Fruit fly (Drosophila melanogaster) whole organism, embryonic: Measurements from ENCODE around the gene UQCR-6.4L.

Source experiments
- Adf1 ChIP-seq: fragments of 200-800 bp; sonication (Bioruptor generic); IDR thresholded peaks from 2 replicates; pipeline ENCODE4 v1.3.6; 2022; ENCODE audit warnings: missing biosample characterization, missing genetic modification characterization
- CG10209 ChIP-seq: fragments of 200-800 bp; sonication (Bioruptor generic); optimal IDR thresholded peaks from 3 replicates; lab custom pipeline; 2017; ENCODE audit warnings: missing biosample characterization, mild to moderate bottlenecking, missing genetic modification characterization, missing genetic modification reagents
- CG10431 ChIP-seq: fragments of 200-800 bp; sonication (Bioruptor generic); optimal IDR thresholded peaks from 3 replicates; lab custom pipeline; 2018; ENCODE audit warnings: missing biosample characterization, mild to moderate bottlenecking, missing genetic modification characterization
- CG11093 ChIP-seq: fragments of 200-800 bp; sonication (Bioruptor generic); IDR thresholded peaks from 3 replicates; pipeline ENCODE4 v1.3.6; 2022; ENCODE audit warnings: missing biosample characterization, missing genetic modification characterization
- CG11456 ChIP-seq: fragments of 200-800 bp; sonication (Bioruptor generic); IDR thresholded peaks from 3 replicates; pipeline ENCODE4 v1.3.6; 2022; ENCODE audit warnings: missing biosample characterization, missing genetic modification characterization
- CG1529 ChIP-seq: fragments of 200-800 bp; sonication (Bioruptor generic); optimal IDR thresholded peaks from 3 replicates; lab custom pipeline; 2018; ENCODE audit warnings: missing biosample characterization, missing genetic modification characterization
- CG17385 ChIP-seq: fragments of 200-800 bp; sonication (Bioruptor generic); optimal IDR thresholded peaks from 3 replicates; lab custom pipeline; 2018; ENCODE audit warnings: missing biosample characterization, mild to moderate bottlenecking, missing genetic modification characterization
- CG18619 ChIP-seq: fragments of 200-800 bp; sonication (Bioruptor generic); optimal IDR thresholded peaks from 3 replicates; lab custom pipeline; 2017; ENCODE audit warnings: missing biosample characterization, mild to moderate bottlenecking, missing genetic modification characterization
- CG2202 ChIP-seq: fragments of 200-800 bp; sonication (Bioruptor generic); optimal IDR thresholded peaks from 2 replicates; lab custom pipeline; 2018; ENCODE audit warnings: missing biosample characterization, mild to moderate bottlenecking, missing genetic modification characterization
- CG2889 ChIP-seq: fragments of 200-800 bp; sonication (Bioruptor generic); IDR thresholded peaks from 3 replicates; pipeline ENCODE4 v1.3.6; 2022; ENCODE audit warnings: missing biosample characterization, missing genetic modification characterization
- CG30020 ChIP-seq: fragments of 200-800 bp; optimal IDR thresholded peaks from 2 replicates; lab custom pipeline; 2019; ENCODE audit warnings: missing biosample characterization, mild to moderate bottlenecking, missing genetic modification characterization, moderate library complexity
- CG3065 ChIP-seq: fragments of 200-800 bp; sonication (Bioruptor generic); optimal IDR thresholded peaks from 2 replicates; lab custom pipeline; 2016; ENCODE audit warnings: missing biosample characterization, missing genetic modification characterization
- CG34224 ChIP-seq: fragments of 200-800 bp; sonication (Bioruptor generic); IDR thresholded peaks from 3 replicates; pipeline ENCODE4 v1.3.6; 2022; ENCODE audit warnings: missing biosample characterization, missing genetic modification characterization; ENCODE audit not compliant: partially characterized antibody
- CG34422 ChIP-seq: fragments of 200-800 bp; sonication (Bioruptor generic); IDR thresholded peaks from 3 replicates; pipeline ENCODE4 v1.3.6; 2022; ENCODE audit warnings: missing biosample characterization, missing genetic modification characterization
- CG4820 ChIP-seq: fragments of 200-800 bp; sonication (Bioruptor generic); optimal IDR thresholded peaks from 3 replicates; lab custom pipeline; 2016; ENCODE audit warnings: missing biosample characterization, missing genetic modification characterization
- CG5245 ChIP-seq: fragments of 200-800 bp; sonication (Bioruptor generic); optimal IDR thresholded peaks from 3 replicates; lab custom pipeline; 2016; ENCODE audit warnings: missing biosample characterization, missing genetic modification characterization
- CG8290 ChIP-seq, 3 experiments: fragments of 200-800 bp; sonication (Bioruptor generic); optimal IDR thresholded peaks; 2 replicates each; lab custom pipeline; 2016 to 2019; ENCODE audit warnings: missing biosample characterization in 3 of 3, missing genetic modification characterization in 3 of 3, mild to moderate bottlenecking in 2 of 3, moderate library complexity in 1 of 3
- CHES-1-like ChIP-seq: fragments of 200-800 bp; sonication (Bioruptor generic); optimal IDR thresholded peaks from 2 replicates; lab custom pipeline; 2016; ENCODE audit warnings: missing biosample characterization, missing genetic modification characterization
- Hmr ChIP-seq: fragments of 200-800 bp; sonication (Bioruptor generic); optimal IDR thresholded peaks from 3 replicates; lab custom pipeline; 2017; ENCODE audit warnings: mild to moderate bottlenecking, missing biosample characterization, missing genetic modification reagents, missing genetic modification characterization
- Lhr ChIP-seq: fragments of 200-800 bp; sonication (Bioruptor generic); optimal IDR thresholded peaks from 3 replicates; lab custom pipeline; 2017; ENCODE audit warnings: mild to moderate bottlenecking, missing biosample characterization, missing genetic modification reagents, missing genetic modification characterization
- NfI ChIP-seq: fragments of 200-800 bp; sonication (Bioruptor generic); optimal IDR thresholded peaks from 3 replicates; lab custom pipeline; 2018; ENCODE audit warnings: missing biosample characterization, mild to moderate bottlenecking, missing genetic modification characterization, moderate library complexity
- Sry-δ ChIP-seq: fragments of 200-800 bp; sonication (Bioruptor generic); optimal IDR thresholded peaks from 2 replicates; lab custom pipeline; 2016; ENCODE audit warnings: missing biosample characterization, missing genetic modification characterization
- TFAM ChIP-seq: fragments of 200-800 bp; sonication (Bioruptor generic); optimal IDR thresholded peaks from 2 replicates; lab custom pipeline; 2017; ENCODE audit warnings: missing biosample characterization, missing genetic modification characterization, inconsistent platforms
- Xrp1 ChIP-seq: fragments of 200-800 bp; sonication (Bioruptor generic); IDR thresholded peaks from 2 replicates; pipeline ENCODE4 v1.3.6; 2022; ENCODE audit warnings: missing biosample characterization, missing genetic modification characterization
- cato ChIP-seq: fragments of 200-800 bp; sonication (Bioruptor generic); optimal IDR thresholded peaks from 2 replicates; lab custom pipeline; 2016; ENCODE audit warnings: missing biosample characterization, missing genetic modification characterization, borderline replicate concordance
- dan ChIP-seq: fragments of 200-800 bp; sonication (Bioruptor generic); IDR thresholded peaks from 2 replicates; pipeline ENCODE4 v1.3.6; 2022; ENCODE audit warnings: missing biosample characterization, missing genetic modification characterization
- disco-r ChIP-seq: fragments of 200-800 bp; sonication (Bioruptor generic); optimal IDR thresholded peaks from 2 replicates; lab custom pipeline; 2016; ENCODE audit warnings: missing biosample characterization, missing genetic modification characterization
- dmrt99B ChIP-seq: fragments of 200-800 bp; sonication (Bioruptor generic); optimal IDR thresholded peaks from 2 replicates; lab custom pipeline; 2018; ENCODE audit warnings: missing biosample characterization, mild to moderate bottlenecking, missing genetic modification characterization, moderate library complexity
- fru ChIP-seq: fragments of >200 bp; optimal IDR thresholded peaks from 2 replicates; lab custom pipeline; 2017
- gsb-n ChIP-seq: fragments of 200-800 bp; sonication (Bioruptor generic); optimal IDR thresholded peaks from 3 replicates; lab custom pipeline; 2018; ENCODE audit warnings: missing biosample characterization, mild to moderate bottlenecking, missing genetic modification characterization
- hkb ChIP-seq, 2 experiments: fragments of 200-800 bp in 1 of 2; fragments of >200 bp in 1 of 2; sonication (Bioruptor generic) in 1 of 2; IDR thresholded peaks in 1 of 2; optimal IDR thresholded peaks in 1 of 2; 2 replicates each; pipeline versions ENCODE4 v1.3.6 to Lab custom; 2017 to 2022; ENCODE audit warnings: missing biosample characterization in 1 of 2, missing genetic modification characterization in 1 of 2
- odd ChIP-seq: fragments of 200-800 bp; sonication (Bioruptor generic); optimal IDR thresholded peaks from 2 replicates; lab custom pipeline; 2017; ENCODE audit warnings: missing biosample characterization, mild to moderate bottlenecking, missing genetic modification characterization
- row ChIP-seq: fragments of 200-800 bp; sonication (Bioruptor generic); IDR thresholded peaks from 3 replicates; pipeline ENCODE4 v1.3.6; 2022; ENCODE audit warnings: missing biosample characterization, missing genetic modification characterization
- scrt ChIP-seq: fragments of 200-800 bp; sonication (Bioruptor generic); optimal IDR thresholded peaks from 2 replicates; lab custom pipeline; 2018; ENCODE audit warnings: missing biosample characterization, mild to moderate bottlenecking, missing genetic modification characterization, moderate library complexity
- sisA ChIP-seq: fragments of 200-800 bp; sonication (Bioruptor generic); IDR thresholded peaks from 2 replicates; pipeline ENCODE4 v1.3.6; 2022; ENCODE audit warnings: missing biosample characterization, missing genetic modification characterization
- sna ChIP-seq: fragments of 200-800 bp; sonication (Bioruptor generic); IDR thresholded peaks from 2 replicates; pipeline ENCODE4 v1.3.6; 2022; ENCODE audit warnings: missing biosample characterization, missing genetic modification characterization; ENCODE audit not compliant: partially characterized antibody
- stwl ChIP-seq: fragments of 200-800 bp; sonication (Bioruptor generic); optimal IDR thresholded peaks from 3 replicates; lab custom pipeline; 2018; ENCODE audit warnings: missing biosample characterization, mild to moderate bottlenecking, missing genetic modification characterization, moderate library complexity
- trh ChIP-seq: fragments of 200-800 bp; sonication (Bioruptor generic); optimal IDR thresholded peaks from 2 replicates; lab custom pipeline; 2016; ENCODE audit warnings: missing biosample characterization, missing genetic modification characterization
- vvl ChIP-seq: fragments of 200-800 bp; sonication (Bioruptor generic); IDR thresholded peaks from 2 replicates; pipeline ENCODE4 v1.3.6; 2022; ENCODE audit warnings: missing biosample characterization, missing genetic modification characterization
- wor ChIP-seq: fragments of 200-800 bp; sonication (Bioruptor generic); IDR thresholded peaks from 2 replicates; pipeline ENCODE4 v1.3.6; 2022; ENCODE audit warnings: missing biosample characterization, missing genetic modification characterization

UQCR-6.4L gene

DNA sequence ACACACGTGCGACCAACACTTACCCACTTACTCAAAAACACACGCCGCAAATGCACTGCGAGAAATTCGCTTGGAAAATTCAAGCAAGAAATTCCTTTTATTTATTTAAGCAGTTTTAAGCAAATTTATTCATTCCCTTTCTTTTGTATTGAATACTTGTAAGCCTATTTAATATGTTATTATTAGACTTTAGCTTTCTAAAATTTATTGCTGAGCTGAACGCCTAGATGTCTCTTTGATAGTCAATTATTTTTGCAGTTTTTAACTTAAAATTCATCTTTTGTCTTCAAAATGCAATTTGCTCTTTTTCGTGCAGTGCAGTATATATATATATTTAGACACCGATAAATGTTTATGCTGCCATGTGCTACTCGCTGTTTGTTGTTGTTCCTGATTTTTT lies 32.6 kb upstream of the UQCR-6.4L start (continued):
- TF ChIP-seq CG34422 (GFP tag; lab: Robert Waterston, UW) (peak; percentile 69; the same call in 1 of the 3 replicates), vvl (GFP tag; lab: Robert Waterston, UW) (peak; percentile 57; the same call in 1 of the 2 replicates), TFAM (GFP tag; lab: Kevin White, UChicago) (no peak), CG4820 (GFP tag; lab: Kevin White, UChicago) (peak; percentile 83), scrt (peak; percentile 70), CG30020 (tag; lab: Kevin White, UChicago) (no peak), CG17385 (GFP tag; lab: Kevin White, UChicago) (peak; percentile 79), fru (lab: Kevin White, UChicago) (no peak), sna (GFP tag; lab: Robert Waterston, UW) (no peak), odd (GFP tag; lab: Kevin White, UChicago) (peak; percentile 60), CG3065 (GFP tag; lab: Kevin White, UChicago) (peak; percentile 11), CG2889 (GFP tag; lab: Robert Waterston, UW) (0 out of 3 replicates have a peak, but pooled peaks have one; percentile 44), CG8290 (GFP tag; optimal IDR thresholded peaks at IDR 0.05; lab: Kevin White, UChicago) (no peak), CG8290 (tag; optimal IDR thresholded peaks at IDR 0.05; lab: Kevin White, UChicago) (no peak), wor (peak; percentile 80), Lhr (GFP tag; lab: Kevin White, UChicago) (peak; percentile 27), Xrp1 (GFP tag; lab: Robert Waterston, UW) (peak; percentile 73), dmrt99B (peak; percentile 86), Hmr (GFP tag; lab: Kevin White, UChicago) (peak; percentile 83), CG1529 (GFP tag; lab: Kevin White, UChicago) (peak; percentile 78), row (peak; percentile 83), Adf1 (GFP tag; lab: Robert Waterston, UW) (peak; percentile 20; the same call in 1 of the 2 replicates), CHES-1-like (GFP tag; lab: Kevin White, UChicago) (peak; percentile 50), CG34224 (no peak), NfI (GFP tag; lab: Kevin White, UChicago) (peak; percentile 85), hkb (optimal IDR thresholded peaks at IDR 0.05; lab: Kevin White, UChicago) (no peak), hkb (GFP tag; IDR thresholded peaks at IDR 0.05; lab: Robert Waterston, UW) (peak; percentile 78), CG2202 (tag; lab: Kevin White, UChicago) (peak; percentile 67), CG18619 (GFP tag; lab: Kevin White, UChicago) (peak; percentile 81), disco-r (GFP tag; lab: Kevin White, UChicago) (peak; percentile 43), sisA (peak; percentile 70), CG5245 (peak; percentile 77), CG11093 (GFP tag; lab: Robert Waterston, UW) (peak; percentile 47; the same call in 1 of the 3 replicates), CG11456 (GFP tag; lab: Robert Waterston, UW) (peak; percentile 35; the same call in 1 of the 3 replicates), gsb-n (tag; lab: Kevin White, UChicago) (peak; percentile 72), Sry-δ (GFP tag; lab: Kevin White, UChicago) (peak; percentile 31), CG10431 (GFP tag; lab: Kevin White, UChicago) (peak; percentile 31), CG10209 (GFP tag; lab: Kevin White, UChicago) (peak; percentile 81), cato (peak; percentile 52), trh (peak; percentile 51), stwl (tag; lab: Kevin White, UChicago) (no peak), dan (GFP tag; lab: Robert Waterston, UW) (no peak)
